Fruit fly (Drosophila melanogaster) whole organism, embryonic: ENCODE data around the gene CG7203.
A peak's percentile ranks its signal among the peaks of the same experiment; 100 is the strongest.

ENCODE experiments used
- Ada2b ChIP-seq: fragments of 200-800 bp; sonication (Bioruptor generic); IDR thresholded peaks from 2 replicates; pipeline ENCODE4 v1.3.6; 2022; ENCODE audit warnings: missing biosample characterization, missing genetic modification characterization
- Awh ChIP-seq: fragments of 200-800 bp; sonication (Bioruptor generic); IDR thresholded peaks from 2 replicates; pipeline ENCODE4, ENCODE4 v1.3.6; 2022; ENCODE audit warnings: missing biosample characterization, missing genetic modification characterization
- CG10431 ChIP-seq: fragments of 200-800 bp; sonication (Bioruptor generic); optimal IDR thresholded peaks from 3 replicates; lab custom pipeline; 2018; ENCODE audit warnings: missing biosample characterization, mild to moderate bottlenecking, missing genetic modification characterization
- CG11504 ChIP-seq: fragments of 200-800 bp; sonication (Bioruptor generic); optimal IDR thresholded peaks from 3 replicates; lab custom pipeline; 2019; ENCODE audit warnings: missing biosample characterization, mild to moderate bottlenecking, missing genetic modification characterization, moderate library complexity
- CG13296 ChIP-seq: fragments of 200-800 bp; sonication (Bioruptor generic); optimal IDR thresholded peaks from 3 replicates; lab custom pipeline; 2018; ENCODE audit warnings: missing biosample characterization, mild to moderate bottlenecking, missing genetic modification characterization
- CG14050 ChIP-seq: fragments of 200-800 bp; sonication (Bioruptor generic); IDR thresholded peaks from 3 replicates; pipeline ENCODE4 v1.3.6; 2022; ENCODE audit warnings: missing biosample characterization, missing genetic modification characterization
- CG1792 ChIP-seq: fragments of 200-800 bp; sonication (Bioruptor generic); optimal IDR thresholded peaks from 2 replicates; lab custom pipeline; 2016; ENCODE audit warnings: missing biosample characterization, missing genetic modification characterization
- CG18619 ChIP-seq: fragments of 200-800 bp; sonication (Bioruptor generic); optimal IDR thresholded peaks from 3 replicates; lab custom pipeline; 2017; ENCODE audit warnings: missing biosample characterization, mild to moderate bottlenecking, missing genetic modification characterization
- CG31441 ChIP-seq: fragments of 200-800 bp; sonication (Bioruptor generic); IDR thresholded peaks from 2 replicates; pipeline ENCODE4 v1.3.6; 2022; ENCODE audit warnings: missing biosample characterization, missing genetic modification characterization
- CG32532 ChIP-seq: fragments of 200-800 bp; sonication (Bioruptor generic); IDR thresholded peaks from 2 replicates; pipeline ENCODE4 v1.3.6; 2022; ENCODE audit warnings: missing biosample characterization, missing genetic modification characterization
- CG33557 ChIP-seq: fragments of 200-800 bp; sonication (Bioruptor generic); optimal IDR thresholded peaks from 2 replicates; lab custom pipeline; 2019; ENCODE audit warnings: missing biosample characterization, mild to moderate bottlenecking, missing genetic modification characterization, moderate library complexity
- CG3407 ChIP-seq: fragments of 200-800 bp; sonication (Bioruptor generic); optimal IDR thresholded peaks from 2 replicates; lab custom pipeline; 2018; ENCODE audit warnings: missing biosample characterization, mild to moderate bottlenecking, missing genetic modification characterization
- CG3995 ChIP-seq: fragments of 200-800 bp; sonication (Bioruptor generic); optimal IDR thresholded peaks from 3 replicates; lab custom pipeline; 2016; ENCODE audit warnings: missing biosample characterization, missing genetic modification characterization
- CG43689 ChIP-seq: fragments of 200-800 bp; sonication (Bioruptor generic); IDR thresholded peaks from 2 replicates; pipeline ENCODE4 v1.3.6; 2022; ENCODE audit warnings: missing biosample characterization, missing genetic modification characterization
- CG4404 ChIP-seq: fragments of 200-800 bp; sonication (Bioruptor generic); IDR thresholded peaks from 2 replicates; pipeline ENCODE4 v1.3.6; 2022; ENCODE audit warnings: missing biosample characterization, missing genetic modification characterization
- CG4617 ChIP-seq: fragments of 200-800 bp; sonication (Bioruptor generic); optimal IDR thresholded peaks from 3 replicates; lab custom pipeline; 2016; ENCODE audit warnings: missing biosample characterization, missing genetic modification characterization, borderline replicate concordance
- CG5180 ChIP-seq: fragments of 200-800 bp; sonication (Bioruptor generic); optimal IDR thresholded peaks from 3 replicates; lab custom pipeline; 2017; ENCODE audit warnings: missing biosample characterization, missing genetic modification characterization, mild to moderate bottlenecking, moderate library complexity, missing genetic modification reagents
- CG5245 ChIP-seq: fragments of 200-800 bp; sonication (Bioruptor generic); optimal IDR thresholded peaks from 3 replicates; lab custom pipeline; 2016; ENCODE audit warnings: missing biosample characterization, missing genetic modification characterization
- CG5953 ChIP-seq: fragments of 200-800 bp; sonication (Bioruptor generic); IDR thresholded peaks from 2 replicates; pipeline ENCODE4 v1.3.6; 2022; ENCODE audit warnings: missing biosample characterization, missing genetic modification characterization
- CG7372 ChIP-seq: fragments of 200-800 bp; sonication (Bioruptor generic); IDR thresholded peaks from 2 replicates; pipeline ENCODE4 v1.3.6; 2022; ENCODE audit warnings: missing biosample characterization, missing genetic modification characterization
- CG7786 ChIP-seq: fragments of 200-800 bp; sonication (Bioruptor generic); optimal IDR thresholded peaks from 2 replicates; lab custom pipeline; 2016; ENCODE audit warnings: missing biosample characterization, missing genetic modification characterization
- CG8478 ChIP-seq: fragments of >200 bp; optimal IDR thresholded peaks from 2 replicates; lab custom pipeline; 2018
- CG8765 ChIP-seq: fragments of 200-800 bp; sonication (Bioruptor generic); IDR thresholded peaks from 2 replicates; pipeline ENCODE4 v1.3.6; 2022; ENCODE audit warnings: missing biosample characterization, missing genetic modification characterization
- CHES-1-like ChIP-seq: fragments of 200-800 bp; sonication (Bioruptor generic); optimal IDR thresholded peaks from 2 replicates; lab custom pipeline; 2016; ENCODE audit warnings: missing biosample characterization, missing genetic modification characterization
- Chrac-16 ChIP-seq: fragments of 200-800 bp; sonication (Bioruptor generic); optimal IDR thresholded peaks from 3 replicates; lab custom pipeline; 2016; ENCODE audit warnings: missing biosample characterization, missing genetic modification characterization
- Dip2 ChIP-seq: fragments of 200-800 bp; sonication (Bioruptor generic); IDR thresholded peaks from 2 replicates; pipeline ENCODE4 v1.3.6; 2022; ENCODE audit warnings: missing biosample characterization, missing genetic modification characterization
- Doc3 ChIP-seq: fragments of 200-800 bp; sonication (Bioruptor generic); IDR thresholded peaks from 3 replicates; pipeline ENCODE4 v1.3.6; 2022; ENCODE audit warnings: missing biosample characterization, missing genetic modification characterization; ENCODE audit not compliant: partially characterized antibody
- Drgx ChIP-seq: fragments of 200-800 bp; sonication (Bioruptor generic); IDR thresholded peaks from 2 replicates; pipeline ENCODE4 v1.3.6; 2022; ENCODE audit warnings: missing biosample characterization, missing genetic modification characterization
- Ets65A ChIP-seq: fragments of 200-800 bp; sonication (Bioruptor generic); peaks from one replicate; lab custom pipeline; 2016; ENCODE audit warnings: missing biosample characterization, missing genetic modification characterization
- H15 ChIP-seq: fragments of 200-800 bp; sonication (Bioruptor generic); IDR thresholded peaks from 3 replicates; pipeline ENCODE4 v1.3.6; 2022; ENCODE audit warnings: missing biosample characterization, missing genetic modification characterization
- Rfx ChIP-seq: fragments of 200-800 bp; sonication (Bioruptor generic); IDR thresholded peaks from 2 replicates; pipeline ENCODE4 v1.3.6; 2022; ENCODE audit warnings: missing biosample characterization, missing genetic modification characterization
- bowl ChIP-seq: fragments of 200-800 bp; sonication (Bioruptor generic); IDR thresholded peaks from 2 replicates; pipeline ENCODE4 v1.3.6; 2022; ENCODE audit warnings: missing biosample characterization, missing genetic modification characterization
- bsh ChIP-seq, 2 experiments: fragments of 200-800 bp; sonication (Bioruptor generic); optimal IDR thresholded peaks; 2 replicates each; lab custom pipeline; 2017 to 2018; ENCODE audit warnings: mild to moderate bottlenecking in 2 of 2, missing biosample characterization in 2 of 2, missing genetic modification characterization in 2 of 2, moderate library complexity in 1 of 2
- disco-r ChIP-seq: fragments of 200-800 bp; sonication (Bioruptor generic); optimal IDR thresholded peaks from 2 replicates; lab custom pipeline; 2016; ENCODE audit warnings: missing biosample characterization, missing genetic modification characterization
- dm ChIP-seq: fragments of 200-800 bp; sonication (Bioruptor generic); optimal IDR thresholded peaks from 3 replicates; lab custom pipeline; 2016; ENCODE audit warnings: missing biosample characterization, missing genetic modification characterization
- fd64A ChIP-seq: fragments of 200-800 bp; sonication (Bioruptor generic); optimal IDR thresholded peaks from 3 replicates; lab custom pipeline; 2018; ENCODE audit warnings: missing biosample characterization, mild to moderate bottlenecking, missing genetic modification characterization
- fru ChIP-seq: fragments of >200 bp; optimal IDR thresholded peaks from 2 replicates; lab custom pipeline; 2017
- fu2 ChIP-seq: fragments of 200-800 bp; sonication (Bioruptor generic); optimal IDR thresholded peaks from 2 replicates; lab custom pipeline; 2016; ENCODE audit warnings: missing biosample characterization, missing genetic modification characterization
- gcm ChIP-seq: fragments of 200-800 bp; sonication (Bioruptor generic); optimal IDR thresholded peaks from 2 replicates; lab custom pipeline; 2019; ENCODE audit warnings: missing biosample characterization, mild to moderate bottlenecking, missing genetic modification characterization, moderate library complexity
- gsb ChIP-seq: fragments of 200-800 bp; sonication (Bioruptor generic); IDR thresholded peaks from 2 replicates; pipeline ENCODE4 v1.3.6; 2022; ENCODE audit warnings: missing biosample characterization, missing genetic modification characterization
- hbn ChIP-seq: fragments of 200-800 bp; sonication (Bioruptor generic); IDR thresholded peaks from 2 replicates; pipeline ENCODE4 v1.3.6; 2022; ENCODE audit warnings: missing biosample characterization, missing genetic modification characterization; ENCODE audit not compliant: partially characterized antibody
- ind ChIP-seq: fragments of 200-800 bp; sonication (Bioruptor generic); optimal IDR thresholded peaks from 3 replicates; lab custom pipeline; 2016; ENCODE audit warnings: missing biosample characterization, missing genetic modification characterization
- ken ChIP-seq: fragments of 200-800 bp; sonication (Bioruptor generic); IDR thresholded peaks from 3 replicates; pipeline ENCODE4 v1.3.6; 2022; ENCODE audit warnings: missing biosample characterization, missing genetic modification characterization
- peb ChIP-seq: fragments of 200-800 bp; sonication (Bioruptor generic); IDR thresholded peaks from 2 replicates; pipeline ENCODE4 v1.3.6; 2022; ENCODE audit warnings: missing biosample characterization, missing genetic modification characterization
- pfk ChIP-seq: fragments of 200-800 bp; sonication (Bioruptor generic); optimal IDR thresholded peaks from 2 replicates; lab custom pipeline; 2018; ENCODE audit warnings: missing biosample characterization, mild to moderate bottlenecking, missing genetic modification characterization, moderate library complexity
- pum ChIP-seq: fragments of 200-800 bp; sonication (Bioruptor generic); optimal IDR thresholded peaks from 2 replicates; lab custom pipeline; 2016; ENCODE audit warnings: missing biosample characterization, missing genetic modification characterization
- row ChIP-seq: fragments of 200-800 bp; sonication (Bioruptor generic); IDR thresholded peaks from 3 replicates; pipeline ENCODE4 v1.3.6; 2022; ENCODE audit warnings: missing biosample characterization, missing genetic modification characterization
- sd ChIP-seq: fragments of 200-800 bp; sonication (Bioruptor generic); optimal IDR thresholded peaks from 3 replicates; lab custom pipeline; 2018; ENCODE audit warnings: missing biosample characterization, mild to moderate bottlenecking, missing genetic modification characterization, moderate library complexity
- sima ChIP-seq: fragments of 200-800 bp; sonication (Bioruptor generic); optimal IDR thresholded peaks from 2 replicates; lab custom pipeline; 2016; ENCODE audit warnings: missing biosample characterization, missing genetic modification characterization
- tll ChIP-seq, 2 experiments: fragments of 200-800 bp in 1 of 2; fragments of >200 bp in 1 of 2; sonication (Bioruptor generic) in 1 of 2; optimal IDR thresholded peaks; 2 replicates each; lab custom pipeline; 2017 to 2019; ENCODE audit warnings: missing biosample characterization in 2 of 2, missing genetic modification characterization in 2 of 2, mild to moderate bottlenecking in 1 of 2, moderate library complexity in 1 of 2
- yki ChIP-seq: fragments of >200 bp; optimal IDR thresholded peaks from 3 replicates; lab custom pipeline; 2018

The CG7203 gene

dm6 chr2L:7782788-7783401 lies 29.9 kb upstream of the CG7203 start, which contains the start of gene Brd7-9 (continued):
- TF ChIP-seq CG5245 (GFP tag; lab: Kevin White, UChicago) (peak; percentile 51), CG5953 (GFP tag; lab: Robert Waterston, UW) (peak; percentile 72), sd (tag; lab: Kevin White, UChicago) (no peak), CG32532 (GFP tag; lab: Robert Waterston, UW) (peak; percentile 91), fru (lab: Kevin White, UChicago) (no peak), H15 (GFP tag; lab: Robert Waterston, UW) (peak; percentile 58; the same call in 2 of the 3 replicates), CG31441 (GFP tag; lab: Robert Waterston, UW) (peak; percentile 64), Ets65A (GFP tag; lab: Kevin White, UChicago) (peak; percentile 89), CG3995 (peak; percentile 25), hbn (GFP tag; lab: Robert Waterston, UW) (no peak; the same call in 1 of the 2 replicates), CG7372 (GFP tag; lab: Robert Waterston, UW) (peak; percentile 24; the same call in 1 of the 2 replicates), dm (peak; percentile 56), CG14050 (peak; percentile 77), CG3407 (GFP tag; lab: Kevin White, UChicago) (peak; percentile 33), peb (GFP tag; lab: Robert Waterston, UW) (no peak), Drgx (GFP tag; lab: Robert Waterston, UW) (peak; percentile 87), CG7786 (GFP tag; lab: Kevin White, UChicago) (peak; percentile 28), CG8765 (GFP tag; lab: Robert Waterston, UW) (peak; percentile 45; the same call in 1 of the 2 replicates), ken (GFP tag; lab: Robert Waterston, UW) (peak; percentile 72; the same call in 2 of the 3 replicates), disco-r (peak; percentile 26), CG1792 (GFP tag; lab: Kevin White, UChicago) (peak; percentile 26), Doc3 (no peak), pfk (GFP tag; lab: Kevin White, UChicago) (no peak), row (GFP tag; lab: Robert Waterston, UW) (peak; percentile 65), fu2 (peak; percentile 47), CHES-1-like (GFP tag; lab: Kevin White, UChicago) (peak; percentile 25), Awh (GFP tag; lab: Robert Waterston, UW) (peak; percentile 82), CG43689 (GFP tag; lab: Robert Waterston, UW) (peak; percentile 43; the same call in 1 of the 2 replicates), gsb (GFP tag; lab: Robert Waterston, UW) (0 out of 2 replicates have a peak, but pooled peaks have one; percentile 25), Rfx (GFP tag; lab: Robert Waterston, UW) (peak; percentile 87), yki (lab: Kevin White, UChicago) (no peak), CG18619 (GFP tag; lab: Kevin White, UChicago) (peak; percentile 66), sima (GFP tag; lab: Kevin White, UChicago) (no peak), CG5180 (GFP tag; lab: Kevin White, UChicago) (peak; percentile 41), Dip2 (GFP tag; lab: Robert Waterston, UW) (no peak), CG33557 (GFP tag; lab: Kevin White, UChicago) (no peak), CG13296 (GFP tag; lab: Kevin White, UChicago) (peak; percentile 70), pum (GFP tag; lab: Kevin White, UChicago) (peak; percentile 51), CG4617 (GFP tag; lab: Kevin White, UChicago) (peak; percentile 65), bowl (GFP tag; lab: Robert Waterston, UW) (peak; percentile 55), CG11504 (tag; lab: Kevin White, UChicago) (peak; percentile 71), Ada2b (GFP tag; lab: Robert Waterston, UW) (peak; percentile 65), CG4404 (peak; percentile 22; the same call in 1 of the 2 replicates), bsh (GFP tag; optimal IDR thresholded peaks at IDR 0.05; lab: Kevin White, UChicago) (peak in 1 of 2 experiments; percentile 76), CG8478 (lab: Kevin White, UChicago) (no peak), tll (GFP tag; optimal IDR thresholded peaks at IDR 0.05; lab: Kevin White, UChicago) (no peak), CG10431 (GFP tag; lab: Kevin White, UChicago) (no peak), Chrac-16 (GFP tag; lab: Kevin White, UChicago) (peak; percentile 52), ind (GFP tag; lab: Kevin White, UChicago) (peak; percentile 73), fd64A (GFP tag; lab: Kevin White, UChicago) (peak; percentile 57), gcm (GFP tag; lab: Kevin White, UChicago) (peak; percentile 62)
